Fruit fly (Drosophila melanogaster) whole organism, embryonic: ENCODE results near the gene Kyat.
A peak's percentile ranks its signal among the peaks of the same experiment; 100 is the strongest.

ENCODE experiments used
- Adf1 ChIP-seq: fragments of 200-800 bp; sonication (Bioruptor generic); IDR thresholded peaks from 2 replicates; pipeline ENCODE4 v1.3.6; 2022; ENCODE audit warnings: missing biosample characterization, missing genetic modification characterization
- Awh ChIP-seq: fragments of 200-800 bp; sonication (Bioruptor generic); IDR thresholded peaks from 2 replicates; pipeline ENCODE4, ENCODE4 v1.3.6; 2022; ENCODE audit warnings: missing biosample characterization, missing genetic modification characterization
- B-H2 ChIP-seq: fragments of 200-800 bp; sonication (Bioruptor generic); optimal IDR thresholded peaks from 2 replicates; lab custom pipeline; 2018; ENCODE audit warnings: missing biosample characterization, mild to moderate bottlenecking, missing genetic modification characterization
- CG10321 ChIP-seq: fragments of 200-800 bp; sonication (Bioruptor generic); IDR thresholded peaks from 2 replicates; pipeline ENCODE4 v1.3.6; 2022; ENCODE audit warnings: missing biosample characterization, missing genetic modification characterization
- CG10543 ChIP-seq: fragments of 200-800 bp; sonication (Bioruptor generic); optimal IDR thresholded peaks from 3 replicates; lab custom pipeline; 2017; ENCODE audit warnings: missing biosample characterization, mild to moderate bottlenecking, missing genetic modification characterization, moderate library complexity
- CG11695 ChIP-seq: fragments of 200-800 bp; sonication (Bioruptor generic); IDR thresholded peaks from 3 replicates; pipeline ENCODE4 v1.3.6; 2022; ENCODE audit warnings: missing biosample characterization, missing genetic modification characterization
- CG12104 ChIP-seq: fragments of 200-800 bp; sonication (Bioruptor generic); optimal IDR thresholded peaks from 3 replicates; lab custom pipeline; 2016; ENCODE audit warnings: missing biosample characterization, missing genetic modification characterization
- CG12391 ChIP-seq: fragments of 200-800 bp; sonication (Bioruptor generic); optimal IDR thresholded peaks from 3 replicates; lab custom pipeline; 2018; ENCODE audit warnings: missing biosample characterization, mild to moderate bottlenecking, missing genetic modification characterization, moderate library complexity
- CG12744 ChIP-seq: fragments of 200-800 bp; sonication (Bioruptor generic); optimal IDR thresholded peaks from 2 replicates; lab custom pipeline; 2016; ENCODE audit warnings: missing biosample characterization, missing genetic modification characterization
- CG13287 ChIP-seq: fragments of 200-800 bp; sonication (Bioruptor generic); IDR thresholded peaks from 2 replicates; pipeline ENCODE4 v1.3.6; 2022; ENCODE audit warnings: missing biosample characterization, missing genetic modification characterization; ENCODE audit not compliant: partially characterized antibody
- CG14050 ChIP-seq: fragments of 200-800 bp; sonication (Bioruptor generic); IDR thresholded peaks from 3 replicates; pipeline ENCODE4 v1.3.6; 2022; ENCODE audit warnings: missing biosample characterization, missing genetic modification characterization
- CG15514 ChIP-seq: fragments of 200-800 bp; sonication (Bioruptor generic); optimal IDR thresholded peaks from 3 replicates; lab custom pipeline; 2017; ENCODE audit warnings: missing biosample characterization, missing genetic modification characterization, mild to moderate bottlenecking, moderate library complexity, missing genetic modification reagents
- CG15696 ChIP-seq: fragments of 200-800 bp; sonication (Bioruptor generic); optimal IDR thresholded peaks from 2 replicates; lab custom pipeline; 2019; ENCODE audit warnings: missing biosample characterization, mild to moderate bottlenecking, missing genetic modification characterization, moderate library complexity
- CG16815 ChIP-seq: fragments of 200-800 bp; sonication (Bioruptor generic); optimal IDR thresholded peaks from 3 replicates; lab custom pipeline; 2017; ENCODE audit warnings: missing biosample characterization, mild to moderate bottlenecking, missing genetic modification characterization
- CG17612 ChIP-seq: fragments of 200-800 bp; sonication (Bioruptor generic); IDR thresholded peaks from 2 replicates; pipeline ENCODE4 v1.3.6; 2022; ENCODE audit warnings: missing biosample characterization, missing genetic modification characterization
- CG18619 ChIP-seq: fragments of 200-800 bp; sonication (Bioruptor generic); optimal IDR thresholded peaks from 3 replicates; lab custom pipeline; 2017; ENCODE audit warnings: missing biosample characterization, mild to moderate bottlenecking, missing genetic modification characterization
- CG2678 ChIP-seq: fragments of 200-800 bp; sonication (Bioruptor generic); optimal IDR thresholded peaks from 3 replicates; lab custom pipeline; 2019; ENCODE audit warnings: missing biosample characterization, mild to moderate bottlenecking, missing genetic modification characterization, moderate library complexity
- CG31224 ChIP-seq: fragments of 200-800 bp; sonication (Bioruptor generic); IDR thresholded peaks from 2 replicates; pipeline ENCODE4 v1.3.6; 2022; ENCODE audit warnings: missing biosample characterization, missing genetic modification characterization
- CG33213 ChIP-seq: fragments of 200-800 bp; sonication (Bioruptor generic); optimal IDR thresholded peaks from 3 replicates; lab custom pipeline; 2016; ENCODE audit warnings: missing biosample characterization, missing genetic modification characterization
- CG4282 ChIP-seq: fragments of 200-800 bp; sonication (Bioruptor generic); optimal IDR thresholded peaks from 2 replicates; lab custom pipeline; 2016; ENCODE audit warnings: missing biosample characterization, missing genetic modification characterization
- CG4404 ChIP-seq: fragments of 200-800 bp; sonication (Bioruptor generic); IDR thresholded peaks from 2 replicates; pipeline ENCODE4 v1.3.6; 2022; ENCODE audit warnings: missing biosample characterization, missing genetic modification characterization
- CG4730 ChIP-seq: fragments of 200-800 bp; sonication (Bioruptor generic); IDR thresholded peaks from 2 replicates; pipeline ENCODE4 v1.3.6; 2022; ENCODE audit warnings: missing biosample characterization, missing genetic modification characterization
- CG6689 ChIP-seq: fragments of 200-800 bp; sonication (Bioruptor generic); IDR thresholded peaks from 2 replicates; pipeline ENCODE4 v1.3.6; 2022; ENCODE audit warnings: missing biosample characterization, missing genetic modification characterization
- CG6791 ChIP-seq: fragments of 200-800 bp; sonication (Bioruptor generic); IDR thresholded peaks from 3 replicates; pipeline ENCODE4 v1.3.6; 2022; ENCODE audit warnings: missing biosample characterization, missing genetic modification characterization; ENCODE audit not compliant: partially characterized antibody
- CG6813 ChIP-seq: fragments of 200-800 bp; sonication (Bioruptor generic); optimal IDR thresholded peaks from 2 replicates; lab custom pipeline; 2017; ENCODE audit warnings: missing biosample characterization, missing genetic modification characterization, mild to moderate bottlenecking, moderate library complexity, missing genetic modification reagents
- CG8765 ChIP-seq: fragments of 200-800 bp; sonication (Bioruptor generic); IDR thresholded peaks from 2 replicates; pipeline ENCODE4 v1.3.6; 2022; ENCODE audit warnings: missing biosample characterization, missing genetic modification characterization
- CHES-1-like ChIP-seq: fragments of 200-800 bp; sonication (Bioruptor generic); optimal IDR thresholded peaks from 2 replicates; lab custom pipeline; 2016; ENCODE audit warnings: missing biosample characterization, missing genetic modification characterization
- Eip74EF ChIP-seq, 2 experiments: fragments of 200-800 bp in 1 of 2; fragments of >200 bp in 1 of 2; sonication (Bioruptor generic) in 1 of 2; optimal IDR thresholded peaks; 2 replicates each; lab custom pipeline; 2017 to 2019; ENCODE audit warnings: missing biosample characterization in 2 of 2, missing genetic modification characterization in 2 of 2, mild to moderate bottlenecking in 1 of 2, moderate library complexity in 1 of 2
- H2.0 ChIP-seq: fragments of 200-800 bp; sonication (Bioruptor generic); IDR thresholded peaks from 2 replicates; pipeline ENCODE4 v1.3.6; 2022; ENCODE audit warnings: missing biosample characterization, missing genetic modification characterization
- Hand ChIP-seq: fragments of 200-800 bp; sonication (Bioruptor generic); optimal IDR thresholded peaks from 2 replicates; lab custom pipeline; 2017; ENCODE audit warnings: mild to moderate bottlenecking, missing biosample characterization, missing genetic modification reagents, missing genetic modification characterization
- Pdp1 ChIP-seq, 2 experiments: fragments of 200-800 bp; sonication (Bioruptor generic); optimal IDR thresholded peaks; 3 replicates each; lab custom pipeline; 2016; ENCODE audit warnings: missing biosample characterization in 2 of 2, missing genetic modification characterization in 2 of 2, mild to moderate bottlenecking in 1 of 2, moderate library complexity in 1 of 2
- Spps ChIP-seq: fragments of 200-800 bp; sonication (Bioruptor generic); optimal IDR thresholded peaks from 2 replicates; lab custom pipeline; 2018; ENCODE audit warnings: missing biosample characterization, mild to moderate bottlenecking, missing genetic modification characterization
- Vsx1 ChIP-seq: fragments of 200-800 bp; sonication (Bioruptor generic); optimal IDR thresholded peaks from 2 replicates; lab custom pipeline; 2017; ENCODE audit warnings: missing biosample characterization, mild to moderate bottlenecking, missing genetic modification characterization, missing genetic modification reagents
- Xbp1 ChIP-seq: fragments of 200-800 bp; sonication (Bioruptor generic); optimal IDR thresholded peaks from 3 replicates; lab custom pipeline; 2016; ENCODE audit warnings: missing biosample characterization, mild to moderate bottlenecking, missing genetic modification characterization
- cwo ChIP-seq: fragments of 200-800 bp; sonication (Bioruptor generic); optimal IDR thresholded peaks from 3 replicates; lab custom pipeline; 2017; ENCODE audit warnings: missing biosample characterization, missing genetic modification characterization, mild to moderate bottlenecking, moderate library complexity, missing genetic modification reagents
- ham ChIP-seq: fragments of 200-800 bp; sonication (Bioruptor generic); IDR thresholded peaks from 2 replicates; pipeline ENCODE4 v1.3.6; 2022; ENCODE audit warnings: missing biosample characterization, missing genetic modification characterization
- lab ChIP-seq: fragments of 200-800 bp; sonication (Bioruptor generic); optimal IDR thresholded peaks from 3 replicates; lab custom pipeline; 2017; ENCODE audit warnings: missing biosample characterization, missing genetic modification characterization, mild to moderate bottlenecking, moderate library complexity, missing genetic modification reagents
- lola ChIP-seq, 3 experiments: fragments of >200 bp in 2 of 3; fragments of 200-800 bp in 1 of 3; sonication (Bioruptor generic) in 1 of 3; optimal IDR thresholded peaks; 2 replicates each; lab custom pipeline; 2017 to 2019; ENCODE audit warnings: missing biosample characterization in 3 of 3, missing genetic modification characterization in 3 of 3, mild to moderate bottlenecking in 1 of 3, moderate library complexity in 1 of 3
- nerfin-2 ChIP-seq: fragments of 200-800 bp; sonication (Bioruptor generic); IDR thresholded peaks from 2 replicates; pipeline ENCODE4 v1.3.6; 2022; ENCODE audit warnings: missing biosample characterization, missing genetic modification characterization; ENCODE audit not compliant: partially characterized antibody
- p53 ChIP-seq: fragments of 200-800 bp; sonication (Bioruptor generic); optimal IDR thresholded peaks from 2 replicates; lab custom pipeline; 2016; ENCODE audit warnings: missing biosample characterization, missing genetic modification characterization
- scrt ChIP-seq: fragments of 200-800 bp; sonication (Bioruptor generic); optimal IDR thresholded peaks from 2 replicates; lab custom pipeline; 2018; ENCODE audit warnings: missing biosample characterization, mild to moderate bottlenecking, missing genetic modification characterization, moderate library complexity
- sens ChIP-seq: fragments of 200-800 bp; sonication (Bioruptor generic); peaks from one replicate; lab custom pipeline; 2016; ENCODE audit warnings: missing biosample characterization, missing genetic modification characterization
- slp2 ChIP-seq: fragments of 200-800 bp; sonication (Bioruptor generic); optimal IDR thresholded peaks from 2 replicates; lab custom pipeline; 2016; ENCODE audit warnings: missing biosample characterization, missing genetic modification characterization
- sna ChIP-seq: fragments of 200-800 bp; sonication (Bioruptor generic); IDR thresholded peaks from 2 replicates; pipeline ENCODE4 v1.3.6; 2022; ENCODE audit warnings: missing biosample characterization, missing genetic modification characterization; ENCODE audit not compliant: partially characterized antibody
- tap ChIP-seq: fragments of 200-800 bp; optimal IDR thresholded peaks from 3 replicates; lab custom pipeline; 2019; ENCODE audit warnings: missing biosample characterization, mild to moderate bottlenecking, missing genetic modification characterization, moderate library complexity
- ttk ChIP-seq: fragments of 200-800 bp; sonication (Bioruptor generic); IDR thresholded peaks from 2 replicates; pipeline ENCODE4 v2.1.2; 2022; ENCODE audit warnings: missing biosample characterization, missing genetic modification characterization
- twi ChIP-seq: fragments of 200-800 bp; optimal IDR thresholded peaks from 2 replicates; lab custom pipeline; 2019; ENCODE audit warnings: missing biosample characterization, mild to moderate bottlenecking, missing genetic modification characterization, moderate library complexity
- wdn ChIP-seq: fragments of 200-800 bp; sonication (Bioruptor generic); IDR thresholded peaks from 2 replicates; pipeline ENCODE4 v1.3.6; 2022; ENCODE audit warnings: missing biosample characterization, missing genetic modification characterization

The Kyat gene

DNA sequence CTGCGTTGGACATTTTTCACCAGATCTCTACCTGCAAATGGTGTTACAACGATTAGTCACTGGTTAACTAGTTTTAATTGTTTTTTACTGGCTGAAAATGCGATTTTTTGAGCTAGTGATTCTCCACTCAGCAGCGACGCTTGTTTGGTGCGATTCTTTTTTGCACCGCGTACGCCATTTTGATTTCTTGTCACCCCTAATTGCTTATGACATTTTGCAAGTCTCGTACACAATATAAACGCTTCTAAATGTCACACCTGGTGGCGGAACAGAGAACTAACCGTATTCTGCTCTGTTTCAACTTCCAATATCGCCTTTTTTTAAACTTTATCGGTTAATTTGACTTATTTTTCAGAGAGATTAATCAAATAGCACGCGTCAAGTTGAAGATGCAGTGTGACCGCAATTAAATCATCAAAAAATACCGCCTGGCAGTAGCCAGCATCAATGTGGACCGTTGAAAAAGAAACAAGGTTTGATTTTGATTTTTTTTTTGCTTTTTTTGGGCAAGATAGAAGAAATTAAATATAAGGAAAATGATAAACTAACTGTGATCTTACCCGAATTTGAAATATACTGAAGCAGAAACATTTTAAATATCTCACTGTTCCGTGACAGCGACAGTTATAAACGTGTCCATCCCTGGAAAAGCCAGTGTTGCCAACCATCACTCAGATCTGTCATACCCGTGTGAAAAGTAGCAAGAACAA is 3.2 kb downstream of the Kyat start, which contains the start of the genes COX5A and glo (continued):
- TF ChIP-seq CG8765 (GFP tag; lab: Robert Waterston, UW) (peak; percentile 77), CG6813 (GFP tag; lab: Kevin White, UChicago) (no peak), CG2678 (tag; lab: Kevin White, UChicago) (peak; percentile 75), H2.0 (GFP tag; lab: Robert Waterston, UW) (peak; percentile 64; the same call in 1 of the 2 replicates), CG12104 (GFP tag; lab: Kevin White, UChicago) (peak; percentile 69), lab (GFP tag; lab: Kevin White, UChicago) (peak; percentile 84), CG17612 (GFP tag; lab: Robert Waterston, UW) (peak; percentile 40; the same call in 1 of the 2 replicates), Vsx1 (GFP tag; lab: Kevin White, UChicago) (no peak), CG31224 (GFP tag; lab: Robert Waterston, UW) (peak; percentile 62), Hand (GFP tag; lab: Kevin White, UChicago) (no peak), Adf1 (GFP tag; lab: Robert Waterston, UW) (no peak), twi (peak; percentile 35), wdn (GFP tag; lab: Robert Waterston, UW) (peak; percentile 59), nerfin-2 (GFP tag; lab: Robert Waterston, UW) (no peak), CG16815 (GFP tag; lab: Kevin White, UChicago) (peak; percentile 29), CG12744 (GFP tag; lab: Kevin White, UChicago) (peak; percentile 73), ttk (peak; percentile 61), CG4282 (GFP tag; lab: Kevin White, UChicago) (peak; percentile 83), CG14050 (GFP tag; lab: Robert Waterston, UW) (peak; percentile 73), CG4404 (GFP tag; lab: Robert Waterston, UW) (peak; percentile 59), ham (peak; percentile 47; the same call in 1 of the 2 replicates), B-H2 (GFP tag; lab: Kevin White, UChicago) (peak; percentile 83), sna (GFP tag; lab: Robert Waterston, UW) (no peak), CG4730 (peak; percentile 47; the same call in 1 of the 2 replicates), scrt (GFP tag; lab: Kevin White, UChicago) (no peak), sens (GFP tag; lab: Kevin White, UChicago) (peak; percentile 98), Awh (GFP tag; lab: Robert Waterston, UW) (peak; percentile 70), CG11695 (GFP tag; lab: Robert Waterston, UW) (peak; percentile 62; the same call in 2 of the 3 replicates), cwo (GFP tag; lab: Kevin White, UChicago) (peak; percentile 32), slp2 (GFP tag; lab: Kevin White, UChicago) (peak; percentile 79), p53 (GFP tag; lab: Kevin White, UChicago) (peak; percentile 76), CG13287 (peak; percentile 40; the same call in 1 of the 2 replicates), CG15514 (GFP tag; lab: Kevin White, UChicago) (peak; percentile 78), CG6689 (GFP tag; lab: Robert Waterston, UW) (peak; percentile 69), CG10321 (GFP tag; lab: Robert Waterston, UW) (no peak), CG12391 (tag; lab: Kevin White, UChicago) (peak; percentile 88), lola (GFP tag; optimal IDR thresholded peaks at IDR 0.05; lab: Kevin White, UChicago) (peak in 1 of 3 experiments; percentile 68), CHES-1-like (peak; percentile 91), CG6791 (GFP tag; lab: Robert Waterston, UW) (no peak), tap (peak; percentile 33), CG10543 (peak; percentile 85), Eip74EF (GFP tag; optimal IDR thresholded peaks at IDR 0.05; lab: Kevin White, UChicago) (peak in 1 of 2 experiments; percentile 6), Pdp1 (GFP tag; optimal IDR thresholded peaks at IDR 0.05; lab: Kevin White, UChicago) (peak; percentile 84 to 99), CG15696 (peak; percentile 77), CG18619 (GFP tag; lab: Kevin White, UChicago) (peak; percentile 64), CG33213 (GFP tag; lab: Kevin White, UChicago) (peak; percentile 88), Spps (peak; percentile 48), Xbp1 (GFP tag; lab: Kevin White, UChicago) (peak; percentile 87)
